Worm (Caenorhabditis elegans): ENCODE results near the gene rgs-2.

rgs-2 gene

ce11 chrX:12750805-12751204, 38.4 kb downstream of the rgs-2 start:
- no peak for TF ChIP-seq hmg-11 (tag; optimal IDR thresholded peaks at IDR 0.05)
- no peak for TF ChIP-seq nhr-43 (tag; optimal IDR thresholded peaks at IDR 0.05; ENCODE audit: poor library complexity, severe bottlenecking)
- TF ChIP-seq pha-4 (tag; optimal IDR thresholded peaks at IDR 0.05): peak; percentile 92
- TF ChIP-seq unc-62 (GFP tag; optimal IDR thresholded peaks at IDR 0.05): no peak

- no peak for TF ChIP-seq ama-1 (optimal IDR thresholded peaks at IDR 0.05)
- TF ChIP-seq nfya-1 (tag; optimal IDR thresholded peaks at IDR 0.05; ENCODE audit: insufficient read depth): no peak
- no peak for TF ChIP-seq ztf-4 (tag; optimal IDR thresholded peaks at IDR 0.05)
- TF ChIP-seq unc-39 (tag; optimal IDR thresholded peaks at IDR 0.05): no peak
- TF ChIP-seq daf-12 (tag; optimal IDR thresholded peaks at IDR 0.05): no peak
- TF ChIP-seq sea-2 (GFP tag; optimal IDR thresholded peaks at IDR 0.05): no peak
- TF ChIP-seq nhr-28 (tag; optimal IDR thresholded peaks at IDR 0.05): no peak
Observed at ce11 chrX:12754043-12754442, 41.6 kb downstream of the rgs-2 start.

DNA sequence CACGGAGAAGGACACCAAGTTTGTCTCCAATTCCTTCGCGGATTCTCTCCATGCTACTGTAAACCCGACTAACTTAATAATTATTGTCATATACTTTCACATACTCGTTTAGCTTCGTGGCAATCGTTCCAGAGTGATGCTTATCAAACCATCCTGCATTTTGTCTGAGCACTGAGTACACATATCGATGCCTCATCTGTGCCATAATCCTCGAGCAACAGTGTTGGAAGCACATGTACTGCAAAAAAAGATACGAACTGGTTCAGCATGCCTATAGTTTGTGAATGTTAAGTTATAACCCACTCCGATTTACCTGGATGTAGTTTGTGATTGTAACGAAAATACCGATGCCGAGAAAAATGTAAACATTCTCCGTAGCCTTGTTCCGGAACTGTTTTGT, 42.6 kb downstream of the rgs-2 start:
- TF ChIP-seq nhr-11 (tag; optimal IDR thresholded peaks at IDR 0.05) (no peak), nfya-1 (tag; optimal IDR thresholded peaks at IDR 0.05; ENCODE audit: insufficient read depth) (no peak), nhr-23 (tag; optimal IDR thresholded peaks at IDR 0.05) (no peak), pha-4 (tag; optimal IDR thresholded peaks at IDR 0.05) (no peak), elt-2 (tag; optimal IDR thresholded peaks at IDR 0.05) (no peak), mml-1 (tag; optimal IDR thresholded peaks at IDR 0.05) (no peak), ztf-11 (tag; optimal IDR thresholded peaks at IDR 0.05) (no peak), ZK546.5 (tag; optimal IDR thresholded peaks at IDR 0.05) (no peak)

DNA sequence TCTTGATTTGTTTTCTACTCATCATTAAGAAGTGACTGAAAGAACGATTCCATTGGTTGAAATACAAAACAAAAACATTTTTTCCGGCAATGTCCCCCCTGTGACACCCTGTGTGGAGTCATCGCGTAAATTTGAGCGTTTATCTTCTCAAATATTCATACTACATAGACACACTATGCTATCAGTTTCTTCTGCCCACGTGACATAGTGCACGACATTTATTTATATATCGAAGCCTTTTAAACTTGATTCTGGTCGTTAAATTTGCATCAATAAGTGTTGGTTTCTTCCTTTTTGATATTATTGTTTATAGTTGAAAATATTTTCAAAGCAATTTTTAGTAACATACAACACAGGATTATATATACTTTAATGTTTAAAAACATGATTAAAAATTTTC, 46.6 kb downstream of the rgs-2 start:
- TF ChIP-seq sea-2 (GFP tag; optimal IDR thresholded peaks at IDR 0.05) (no peak), nhr-237 (tag; optimal IDR thresholded peaks at IDR 0.05) (no peak), pqm-1 (tag; optimal IDR thresholded peaks at IDR 0.05) (peak; percentile 43), elt-1 (tag; optimal IDR thresholded peaks at IDR 0.05) (no peak), pha-4 (tag; optimal IDR thresholded peaks at IDR 0.05) (peak; percentile 14), elt-2 (tag; optimal IDR thresholded peaks at IDR 0.05) (peak; percentile 52)

DNA sequence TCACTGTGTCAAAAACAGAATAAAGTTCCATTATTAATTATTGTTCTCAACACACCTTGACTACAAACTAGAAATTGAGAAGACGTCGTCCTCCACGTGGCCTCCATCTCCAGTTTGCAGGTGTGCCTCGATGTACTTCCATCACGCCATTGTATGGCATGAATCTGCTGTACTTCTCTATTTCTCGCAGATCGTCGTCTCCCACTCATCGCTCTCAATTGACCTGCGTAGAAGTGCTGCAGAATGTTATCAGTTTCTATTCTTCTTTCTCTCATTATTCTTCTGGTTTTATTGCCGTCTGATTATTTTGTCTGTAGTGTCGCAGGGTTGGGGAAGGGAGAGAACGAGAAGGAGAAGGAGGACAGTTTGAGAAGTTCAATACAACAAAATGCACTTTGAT, 47.2 kb downstream of the rgs-2 start:
- TF ChIP-seq jun-1 (tag; optimal IDR thresholded peaks at IDR 0.05) (peak; percentile 50), elt-2 (tag; optimal IDR thresholded peaks at IDR 0.05) (peak; percentile 87), nhr-43 (tag; optimal IDR thresholded peaks at IDR 0.05; ENCODE audit: poor library complexity, severe bottlenecking) (peak; percentile 92), pqm-1 (tag; optimal IDR thresholded peaks at IDR 0.05) (peak; percentile 94), mml-1 (tag; optimal IDR thresholded peaks at IDR 0.05) (no peak), aly-2 (tag; optimal IDR thresholded peaks at IDR 0.05) (no peak), mdl-1 (tag; optimal IDR thresholded peaks at IDR 0.05) (peak; percentile 68), nhr-25 (tag; optimal IDR thresholded peaks at IDR 0.05) (peak; percentile 87), elt-3 (tag; optimal IDR thresholded peaks at IDR 0.05) (peak in 2 of 3 experiments; percentile 45 to 65), zag-1 (tag; optimal IDR thresholded peaks at IDR 0.05) (no peak), tbx-2 (tag; optimal IDR thresholded peaks at IDR 0.05) (no peak), pha-4 (tag; optimal IDR thresholded peaks at IDR 0.05) (peak; percentile 16), nhr-23 (tag; optimal IDR thresholded peaks at IDR 0.05) (peak; percentile 81)

DNA sequence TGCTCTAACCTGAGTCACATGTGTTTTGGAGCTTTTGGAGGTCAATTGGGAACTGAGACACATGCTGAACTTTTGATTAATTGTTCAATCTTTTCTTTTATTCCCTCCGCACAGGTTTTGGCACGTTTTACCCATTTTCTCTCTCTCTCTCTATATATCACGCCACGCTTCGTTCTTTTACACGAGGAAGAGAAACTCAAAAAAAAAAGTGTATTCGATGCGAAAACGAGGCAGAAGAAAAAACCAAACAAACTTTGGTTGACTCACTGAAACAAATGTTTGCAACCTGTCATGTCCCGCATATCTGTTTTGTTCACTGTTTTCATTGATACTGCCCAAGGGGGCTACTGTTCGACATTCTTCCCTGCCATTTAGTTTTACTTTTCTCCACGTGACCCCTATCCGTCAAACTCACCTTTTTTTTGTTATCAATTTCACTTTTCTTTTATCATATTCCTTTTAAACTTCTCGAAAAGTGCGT, 48.9 kb downstream of the rgs-2 start:
- TF ChIP-seq skn-1 (tag; optimal IDR thresholded peaks at IDR 0.05) (no peak), elt-3 (tag; optimal IDR thresholded peaks at IDR 0.05) (peak in 1 of 3 experiments; percentile 38), nhr-25 (tag; optimal IDR thresholded peaks at IDR 0.05) (peak; percentile 47), lsy-12 (tag; optimal IDR thresholded peaks at IDR 0.05) (no peak), ceh-82 (tag; optimal IDR thresholded peaks at IDR 0.05) (no peak), elt-2 (tag; optimal IDR thresholded peaks at IDR 0.05) (peak; percentile 61), ceh-16 (tag; optimal IDR thresholded peaks at IDR 0.05) (no peak), lin-39 (tag; optimal IDR thresholded peaks at IDR 0.05) (peak; percentile 41)
